Worm (Caenorhabditis elegans): ENCODE results near the gene mel-32.

DNA sequence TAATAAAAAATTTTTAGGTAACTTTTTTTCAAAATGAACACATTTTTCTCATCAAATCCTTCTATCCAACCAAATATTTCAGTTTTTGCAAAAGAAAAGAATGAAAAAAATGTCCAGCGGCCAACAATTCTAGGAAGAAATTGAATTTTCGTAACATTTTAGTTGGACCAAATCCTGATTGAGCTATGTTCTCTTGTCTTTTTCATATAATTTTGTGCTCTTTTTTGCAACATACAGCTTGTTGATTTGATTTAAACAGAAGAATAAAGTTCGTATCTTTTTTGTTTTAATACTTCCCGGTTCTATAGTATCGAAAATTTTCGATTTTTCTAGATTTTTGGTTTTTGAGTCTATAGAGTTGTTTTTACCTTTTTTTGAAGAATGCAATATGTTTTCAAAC is 43.4 kb downstream of the mel-32 start:
- no peak for TF ChIP-seq pqm-1 (tag; optimal IDR thresholded peaks at IDR 0.05)
- no peak for TF ChIP-seq duxl-1 (tag; optimal IDR thresholded peaks at IDR 0.05; ENCODE audit: poor library complexity)
- TF ChIP-seq zag-1 (tag; optimal IDR thresholded peaks at IDR 0.05): no peak
- TF ChIP-seq skn-1 (tag; optimal IDR thresholded peaks at IDR 0.05): no peak
- TF ChIP-seq lin-13 (GFP tag; optimal IDR thresholded peaks at IDR 0.05): no peak
- TF ChIP-seq fkh-10 (GFP tag; optimal IDR thresholded peaks at IDR 0.05): peak; percentile 73
- TF ChIP-seq snpc-4 (tag; optimal IDR thresholded peaks at IDR 0.05): no peak
- no peak for TF ChIP-seq ceh-28 (tag; optimal IDR thresholded peaks at IDR 0.05)
- TF ChIP-seq lin-39 (tag; optimal IDR thresholded peaks at IDR 0.05): no peak
- TF ChIP-seq pha-4 (GFP tag; IDR thresholded peaks at IDR 0.05): no peak
- TF ChIP-seq pha-4 (tag; optimal IDR thresholded peaks at IDR 0.05): no peak
